Worm (Caenorhabditis elegans) whole organism, L3 larva: ENCODE data around the gene C52E2.5.
"Not testable (repeated sequence)": the region's sequence is repeated elsewhere in the genome, so short reads cannot be mapped to it uniquely, and the experiment has no call there.

Experiments used
- ZK546.5 ChIP-seq: sonication (generic microtip); optimal IDR thresholded peaks from 2 replicates; lab custom pipeline; 2017; ENCODE audit warnings: missing biosample characterization, missing genetic modification characterization
- aly-2 ChIP-seq: fragments of 150-350 bp; optimal IDR thresholded peaks from 2 replicates; lab custom pipeline; 2014; ENCODE audit warnings: missing biosample characterization, missing genetic modification characterization
- ama-1 ChIP-seq: fragments of 150-350 bp; optimal IDR thresholded peaks from 2 replicates; lab custom pipeline; 2018
- ceh-82 ChIP-seq: fragments of 150-350 bp; optimal IDR thresholded peaks from 2 replicates; lab custom pipeline; 2014; ENCODE audit warnings: missing biosample characterization, missing genetic modification characterization
- ceh-9 ChIP-seq: sonication (generic microtip); optimal IDR thresholded peaks from 2 replicates; lab custom pipeline; 2018; ENCODE audit warnings: missing biosample characterization, missing genetic modification characterization
- daf-12 ChIP-seq: fragments of 150-350 bp; optimal IDR thresholded peaks from 2 replicates; lab custom pipeline; 2014; ENCODE audit warnings: missing biosample characterization, missing genetic modification reagents, missing genetic modification characterization
- egl-27 ChIP-seq: sonication (generic microtip); optimal IDR thresholded peaks from 4 replicates; lab custom pipeline; 2017; ENCODE audit warnings: missing biosample characterization, missing genetic modification reagents, missing genetic modification characterization
- egl-5 ChIP-seq: fragments of 150-350 bp; optimal IDR thresholded peaks from 2 replicates; lab custom pipeline; 2017; ENCODE audit warnings: missing biosample characterization, missing genetic modification reagents, missing genetic modification characterization, inconsistent platforms
- elt-1 ChIP-seq: fragments of 150-350 bp; optimal IDR thresholded peaks from 2 replicates; lab custom pipeline; 2014; ENCODE audit warnings: missing biosample characterization, missing genetic modification characterization
- elt-2 ChIP-seq: sonication (generic microtip); optimal IDR thresholded peaks from 2 replicates; lab custom pipeline; 2016; ENCODE audit warnings: missing genetic modification reagents, mild to moderate bottlenecking, missing genetic modification characterization, missing compliant biosample characterization
- elt-3 ChIP-seq, 3 experiments: fragments of 150-350 bp in 1 of 3; sonication (generic microtip) in 2 of 3; optimal IDR thresholded peaks; 2 replicates in 2 of 3; 4 replicates in 1 of 3; lab custom pipeline; 2014 to 2017; ENCODE audit warnings: missing biosample characterization in 3 of 3, missing genetic modification characterization in 3 of 3
- eor-1 ChIP-seq, 2 experiments: fragments of 150-350 bp; optimal IDR thresholded peaks; 2 replicates each; lab custom pipeline; 2014 to 2018; ENCODE audit warnings: missing biosample characterization in 2 of 2, missing genetic modification characterization in 2 of 2
- fos-1 ChIP-seq: fragments of 150-350 bp; optimal IDR thresholded peaks from 2 replicates; lab custom pipeline; 2014; ENCODE audit warnings: missing biosample characterization, missing genetic modification characterization
- hmg-11 ChIP-seq: sonication (generic microtip); optimal IDR thresholded peaks from 2 replicates; lab custom pipeline; 2016; ENCODE audit warnings: missing genetic modification characterization, missing compliant biosample characterization
- jun-1 ChIP-seq: fragments of 150-350 bp; optimal IDR thresholded peaks from 2 replicates; lab custom pipeline; 2014; ENCODE audit warnings: missing biosample characterization, missing genetic modification reagents, missing genetic modification characterization
- lin-15B ChIP-seq: fragments of 150-350 bp; optimal IDR thresholded peaks from 2 replicates; lab custom pipeline; 2014; ENCODE audit warnings: missing biosample characterization, missing genetic modification characterization
- mdl-1 ChIP-seq: fragments of 150-350 bp; optimal IDR thresholded peaks from 2 replicates; lab custom pipeline; 2014; ENCODE audit warnings: missing biosample characterization, missing genetic modification characterization
- nfya-1 ChIP-seq: sonication (generic microtip); optimal IDR thresholded peaks from 2 replicates; lab custom pipeline; 2017; ENCODE audit warnings: missing genetic modification characterization, mild to moderate bottlenecking, missing compliant biosample characterization, antibody characterized with exemption, moderate library complexity; ENCODE audit not compliant: insufficient read depth
- nhr-23 ChIP-seq: fragments of 150-350 bp; optimal IDR thresholded peaks from 2 replicates; lab custom pipeline; 2014; ENCODE audit warnings: missing biosample characterization, missing genetic modification reagents, missing genetic modification characterization
- nhr-25 ChIP-seq: sonication (generic microtip); optimal IDR thresholded peaks from 2 replicates; lab custom pipeline; 2017; ENCODE audit warnings: missing biosample characterization, missing genetic modification characterization
- nhr-28 ChIP-seq: fragments of 150-350 bp; optimal IDR thresholded peaks from 2 replicates; lab custom pipeline; 2014; ENCODE audit warnings: missing biosample characterization, missing genetic modification characterization
- nhr-43 ChIP-seq: sonication (generic microtip); optimal IDR thresholded peaks from 2 replicates; lab custom pipeline; 2016; ENCODE audit warnings: mild to moderate bottlenecking, missing genetic modification characterization, missing compliant biosample characterization; ENCODE audit not compliant: poor library complexity, severe bottlenecking
- nhr-67 ChIP-seq: fragments of 150-350 bp; optimal IDR thresholded peaks from 2 replicates; lab custom pipeline; 2014; ENCODE audit warnings: missing biosample characterization, missing genetic modification characterization
- nhr-77 ChIP-seq: fragments of 150-350 bp; optimal IDR thresholded peaks from 2 replicates; lab custom pipeline; 2014; ENCODE audit warnings: missing biosample characterization, missing genetic modification characterization
- pha-4 ChIP-seq: fragments of 150-350 bp; optimal IDR thresholded peaks from 2 replicates; lab custom pipeline; 2014; ENCODE audit warnings: missing biosample characterization, missing genetic modification reagents, missing genetic modification characterization
- pqm-1 ChIP-seq: fragments of 150-350 bp; optimal IDR thresholded peaks from 2 replicates; lab custom pipeline; 2017; ENCODE audit warnings: missing biosample characterization, missing genetic modification characterization, inconsistent platforms
- snpc-4 ChIP-seq: fragments of 150-350 bp; optimal IDR thresholded peaks from 2 replicates; lab custom pipeline; 2014; ENCODE audit warnings: missing biosample characterization, missing genetic modification characterization
- unc-62 ChIP-seq: fragments of 150-350 bp; sonication (generic microtip); optimal IDR thresholded peaks from 4 replicates; lab custom pipeline; 2014; ENCODE audit warnings: missing biosample characterization, missing genetic modification reagents, missing genetic modification characterization
- ztf-4 ChIP-seq: fragments of 150-350 bp; optimal IDR thresholded peaks from 2 replicates; lab custom pipeline; 2014; ENCODE audit warnings: missing biosample characterization, missing genetic modification characterization

C52E2.5 gene

DNA sequence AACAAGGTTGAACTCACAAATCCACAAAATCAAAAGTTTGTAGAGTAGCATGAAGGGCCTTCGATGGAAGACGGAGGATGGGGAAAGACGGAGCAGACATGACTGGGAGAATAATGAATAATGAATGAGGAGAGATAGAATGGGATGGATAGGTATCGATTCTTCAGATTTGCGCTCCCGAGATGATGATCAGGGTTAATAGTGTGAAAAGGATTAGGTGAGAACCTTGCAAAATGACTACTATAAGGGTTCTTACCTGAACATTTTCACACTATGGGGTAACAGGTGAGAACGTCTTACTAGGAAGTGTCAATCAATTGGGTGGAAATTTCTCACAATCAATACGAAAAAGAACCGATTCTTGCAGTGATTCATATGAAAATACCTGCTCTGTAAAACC, 7.6 kb upstream of the C52E2.5 start, which contains the start of gene fbxb-96:
fbxb-96 (minus strand) TSS at position 101 of the 400 bp plus-strand sequence.
- TF ChIP-seq nfya-1 (tag; lab: Kevin White, UChicago) (no peak), ceh-9 (no peak), nhr-43 (no peak), egl-5 (tag; lab: Kevin White, UChicago) (no peak), elt-3 (tag; optimal IDR thresholded peaks at IDR 0.05; lab: Kevin White, UChicago) (no peak), hmg-11 (tag; lab: Kevin White, UChicago) (no peak), aly-2 (no peak), mdl-1 (tag; lab: Kevin White, UChicago) (no peak), nhr-25 (tag; lab: Kevin White, UChicago) (no peak), nhr-23 (tag; lab: Kevin White, UChicago) (no peak), daf-12 (no peak), elt-2 (no peak)

- TF ChIP-seq egl-27 (tag; lab: Kevin White, UChicago) (no peak), eor-1 (tag; optimal IDR thresholded peaks at IDR 0.05; lab: Kevin White, UChicago) (no peak), nfya-1 (tag; lab: Kevin White, UChicago) (no peak), snpc-4 (tag; lab: Kevin White, UChicago) (no peak), ztf-4 (tag; lab: Kevin White, UChicago) (no peak), ZK546.5 (tag; lab: Kevin White, UChicago) (no peak), daf-12 (no peak), nhr-25 (tag; lab: Kevin White, UChicago) (no peak), lin-15B (no peak)
- TF ChIP-seq, all 47 proteins: peak for 0
Observed at ce11 chrII:1848109-1848508, 5.4 kb upstream of the C52E2.5 start, which contains the start of gene fbxb-97. Gene fbxb-97 (minus strand): TSS chrII:1848161.

- no peak for TF ChIP-seq egl-27 (tag; lab: Kevin White, UChicago)
- peak; percentile 22 for TF ChIP-seq nfya-1 (tag; lab: Kevin White, UChicago)
- no peak for TF ChIP-seq elt-3 (tag; optimal IDR thresholded peaks at IDR 0.05; lab: Kevin White, UChicago)
- TF ChIP-seq nhr-67: no peak
Observed at ce11 chrII:1844552-1844951, 1.8 kb upstream of the C52E2.5 start.

ce11 chrII:1836204-1836603, 6.5 kb downstream of the C52E2.5 start, which contains the start of gene T08E11.1:
Gene T08E11.1 (plus strand): TSS chrII:1836504.
- TF ChIP-seq egl-27 (tag; lab: Kevin White, UChicago): no peak
- no peak for TF ChIP-seq fos-1
- TF ChIP-seq ama-1 (lab: Kevin White, UChicago): no peak
- peak; percentile 8 for TF ChIP-seq elt-2
- no peak for TF ChIP-seq jun-1 (tag; lab: Kevin White, UChicago)
- no peak for TF ChIP-seq ceh-82 (tag; lab: Kevin White, UChicago)
- TF ChIP-seq pha-4: no peak
- TF ChIP-seq nhr-25 (tag; lab: Kevin White, UChicago): no peak
- TF ChIP-seq, all 47 proteins: peak for 1

ce11 chrII:1831883-1832388, 10.8 kb downstream of the C52E2.5 start, which contains the start of gene math-39:
Gene math-39 (plus strand): TSS chrII:1832338.
- TF ChIP-seq elt-2: peak; percentile 51
- TF ChIP-seq nhr-43: no peak

DNA sequence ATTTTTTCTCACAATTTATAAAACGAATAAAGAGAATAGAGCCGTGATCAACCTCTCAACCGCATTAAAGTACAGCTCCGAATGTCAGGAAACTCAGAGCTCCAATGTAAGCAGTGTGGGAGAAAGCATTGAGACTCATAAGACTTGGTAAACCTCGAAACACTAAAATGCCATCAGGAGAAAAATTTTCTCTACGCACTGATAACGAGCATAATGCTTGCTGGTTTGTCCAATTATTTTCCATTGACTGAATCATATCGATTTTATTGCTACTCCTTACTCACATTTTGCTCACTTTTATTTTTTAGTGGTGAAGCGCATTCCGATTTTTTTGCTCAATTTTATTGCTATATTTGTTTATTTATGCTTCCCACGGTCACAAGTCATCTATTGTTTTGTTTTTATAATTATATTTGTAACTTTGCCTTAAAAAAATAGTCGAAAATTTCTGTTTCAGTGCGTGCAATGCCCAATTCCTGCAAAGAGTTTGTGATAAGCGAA, 12.5 kb downstream of the C52E2.5 start, which contains the start of gene math-40:
math-40 (plus strand) TSS at position 451 of the 501 bp plus-strand sequence.
- TF ChIP-seq nhr-28 (tag; lab: Kevin White, UChicago) (no peak), pqm-1 (tag; lab: Kevin White, UChicago) (peak; percentile 41), elt-2 (peak; percentile 62)

DNA sequence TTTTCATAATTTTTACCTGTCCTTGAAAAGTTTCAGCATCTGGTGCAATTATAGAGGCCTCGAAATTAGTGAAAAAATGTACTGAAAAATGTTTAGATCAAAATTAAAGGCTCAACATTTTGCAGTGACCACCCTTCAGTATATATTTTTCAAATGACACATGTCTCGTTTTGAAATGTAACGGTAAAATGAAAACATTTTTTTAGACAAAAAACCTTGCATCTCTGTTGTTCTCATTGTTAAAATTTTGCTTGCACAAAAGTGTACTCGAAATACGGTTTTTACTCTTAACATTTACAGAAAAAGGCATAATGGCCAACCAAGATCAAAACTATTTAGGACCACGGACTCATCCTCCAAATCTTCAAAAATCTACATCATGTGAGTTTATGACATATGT, 18.4 kb downstream of the C52E2.5 start, which contains the start of gene math-41:
math-41 (plus strand) TSS at position 301 of the 400 bp plus-strand sequence.
- not testable (repeated sequence) for TF ChIP-seq elt-1 (tag; lab: Kevin White, UChicago); nhr-77 (tag; lab: Kevin White, UChicago); unc-62 (GFP tag; lab: Kevin White, UChicago)
- TF ChIP-seq, all 47 proteins: peak for 0; not testable (repeated sequence) for 47
